Fruit fly (Drosophila melanogaster) whole organism, embryonic: ENCODE results near the gene CG31445.

Experiments
- Awh ChIP-seq: fragments of 200-800 bp; sonication (Bioruptor generic); IDR thresholded peaks from 2 replicates; pipeline ENCODE4, ENCODE4 v1.3.6; 2022; ENCODE audit warnings: missing biosample characterization, missing genetic modification characterization
- B-H1 ChIP-seq: fragments of 200-800 bp; sonication (Bioruptor generic); IDR thresholded peaks from 3 replicates; pipeline ENCODE4 v1.3.6; 2022; ENCODE audit warnings: missing biosample characterization, missing genetic modification characterization
- CG10147 ChIP-seq: fragments of 200-800 bp; sonication (Bioruptor generic); optimal IDR thresholded peaks from 2 replicates; lab custom pipeline; 2019; ENCODE audit warnings: missing biosample characterization, mild to moderate bottlenecking, missing genetic modification characterization, moderate library complexity
- CG10565 ChIP-seq: fragments of 200-800 bp; sonication (Bioruptor generic); optimal IDR thresholded peaks from 3 replicates; lab custom pipeline; 2016; ENCODE audit warnings: missing biosample characterization, mild to moderate bottlenecking, missing genetic modification characterization
- CG11723 ChIP-seq: fragments of 200-800 bp; sonication (Bioruptor generic); optimal IDR thresholded peaks from 2 replicates; lab custom pipeline; 2017; ENCODE audit warnings: missing biosample characterization, mild to moderate bottlenecking, missing genetic modification characterization
- CG12104 ChIP-seq: fragments of 200-800 bp; sonication (Bioruptor generic); optimal IDR thresholded peaks from 3 replicates; lab custom pipeline; 2016; ENCODE audit warnings: missing biosample characterization, missing genetic modification characterization
- CG12155 ChIP-seq: fragments of 200-800 bp; sonication (Bioruptor generic); optimal IDR thresholded peaks from 3 replicates; lab custom pipeline; 2016; ENCODE audit warnings: missing biosample characterization, missing genetic modification characterization
- CG13894 ChIP-seq: fragments of 200-800 bp; sonication (Bioruptor generic); optimal IDR thresholded peaks from 3 replicates; lab custom pipeline; 2018; ENCODE audit warnings: missing biosample characterization, mild to moderate bottlenecking, missing genetic modification characterization, moderate library complexity
- CG14965 ChIP-seq: fragments of 200-800 bp; sonication (Bioruptor generic); optimal IDR thresholded peaks from 2 replicates; lab custom pipeline; 2016; ENCODE audit warnings: missing biosample characterization, missing genetic modification characterization, borderline replicate concordance
- CG17361 ChIP-seq: fragments of 200-800 bp; sonication (Bioruptor generic); IDR thresholded peaks from 3 replicates; pipeline ENCODE4 v1.3.6; 2022; ENCODE audit warnings: missing biosample characterization, missing genetic modification characterization
- CG17802 ChIP-seq: fragments of 200-800 bp; sonication (Bioruptor generic); optimal IDR thresholded peaks from 2 replicates; lab custom pipeline; 2018; ENCODE audit warnings: missing biosample characterization, mild to moderate bottlenecking, missing genetic modification characterization, moderate library complexity
- CG17829 ChIP-seq: fragments of 200-800 bp; optimal IDR thresholded peaks from 2 replicates; lab custom pipeline; 2019; ENCODE audit warnings: missing biosample characterization, mild to moderate bottlenecking, missing genetic modification characterization, moderate library complexity
- CG2712 ChIP-seq: fragments of 200-800 bp; optimal IDR thresholded peaks from 3 replicates; lab custom pipeline; 2019; ENCODE audit warnings: missing biosample characterization, mild to moderate bottlenecking, missing genetic modification characterization, moderate library complexity
- CG3065 ChIP-seq: fragments of 200-800 bp; sonication (Bioruptor generic); optimal IDR thresholded peaks from 2 replicates; lab custom pipeline; 2016; ENCODE audit warnings: missing biosample characterization, missing genetic modification characterization
- CG34376 ChIP-seq: fragments of 200-800 bp; sonication (Bioruptor generic); optimal IDR thresholded peaks from 2 replicates; lab custom pipeline; 2018; ENCODE audit warnings: missing biosample characterization, mild to moderate bottlenecking, missing genetic modification characterization
- CG3995 ChIP-seq: fragments of 200-800 bp; sonication (Bioruptor generic); optimal IDR thresholded peaks from 3 replicates; lab custom pipeline; 2016; ENCODE audit warnings: missing biosample characterization, missing genetic modification characterization
- CG4424 ChIP-seq: fragments of 200-800 bp; sonication (Bioruptor generic); optimal IDR thresholded peaks from 3 replicates; lab custom pipeline; 2016; ENCODE audit warnings: missing biosample characterization, missing genetic modification characterization
- CG5245 ChIP-seq: fragments of 200-800 bp; sonication (Bioruptor generic); optimal IDR thresholded peaks from 3 replicates; lab custom pipeline; 2016; ENCODE audit warnings: missing biosample characterization, missing genetic modification characterization
- CG6254 ChIP-seq: fragments of 200-800 bp; sonication (Bioruptor generic); optimal IDR thresholded peaks from 3 replicates; lab custom pipeline; 2017; ENCODE audit warnings: mild to moderate bottlenecking, missing biosample characterization, missing genetic modification reagents, missing genetic modification characterization
- CG6272 ChIP-seq: fragments of 200-800 bp; sonication (Bioruptor generic); IDR thresholded peaks from 2 replicates; pipeline ENCODE4 v1.3.6; 2022; ENCODE audit warnings: missing biosample characterization, missing genetic modification characterization
- CG6683 ChIP-seq: fragments of 200-800 bp; sonication (Bioruptor generic); optimal IDR thresholded peaks from 2 replicates; lab custom pipeline; 2017; ENCODE audit warnings: missing biosample characterization, mild to moderate bottlenecking, missing genetic modification characterization, missing genetic modification reagents
- CG8944 ChIP-seq: fragments of 200-800 bp; sonication (Bioruptor generic); optimal IDR thresholded peaks from 3 replicates; lab custom pipeline; 2016; ENCODE audit warnings: missing biosample characterization, missing genetic modification characterization
- CG9437 ChIP-seq: fragments of 200-800 bp; sonication (Bioruptor generic); optimal IDR thresholded peaks from 2 replicates; lab custom pipeline; 2018; ENCODE audit warnings: missing biosample characterization, mild to moderate bottlenecking, missing genetic modification characterization
- CG9797 ChIP-seq: fragments of 200-800 bp; sonication (Bioruptor generic); optimal IDR thresholded peaks from 3 replicates; lab custom pipeline; 2018; ENCODE audit warnings: missing biosample characterization, mild to moderate bottlenecking, missing genetic modification characterization
- Dbx ChIP-seq: fragments of 200-800 bp; sonication (Bioruptor generic); IDR thresholded peaks from 3 replicates; pipeline ENCODE4 v1.3.6; 2022; ENCODE audit warnings: missing biosample characterization, missing genetic modification characterization
- Dip2 ChIP-seq: fragments of 200-800 bp; sonication (Bioruptor generic); IDR thresholded peaks from 2 replicates; pipeline ENCODE4 v1.3.6; 2022; ENCODE audit warnings: missing biosample characterization, missing genetic modification characterization
- Dip3 ChIP-seq: fragments of 200-800 bp; sonication (Bioruptor generic); optimal IDR thresholded peaks from 3 replicates; lab custom pipeline; 2016; ENCODE audit warnings: missing biosample characterization, missing genetic modification characterization
- Elba2 ChIP-seq: fragments of 200-800 bp; sonication (Bioruptor generic); optimal IDR thresholded peaks from 3 replicates; lab custom pipeline; 2016; ENCODE audit warnings: missing biosample characterization, missing genetic modification characterization
- Ets65A ChIP-seq: fragments of 200-800 bp; sonication (Bioruptor generic); peaks from one replicate; lab custom pipeline; 2016; ENCODE audit warnings: missing biosample characterization, missing genetic modification characterization
- Fer2 ChIP-seq: fragments of 200-800 bp; sonication (Bioruptor generic); optimal IDR thresholded peaks from 2 replicates; lab custom pipeline; 2018; ENCODE audit warnings: missing biosample characterization, mild to moderate bottlenecking, missing genetic modification characterization, moderate library complexity
- Neu2 ChIP-seq: fragments of 200-800 bp; sonication (Bioruptor generic); optimal IDR thresholded peaks from 3 replicates; lab custom pipeline; 2016; ENCODE audit warnings: missing biosample characterization, missing genetic modification characterization, borderline replicate concordance
- Tbp ChIP-seq: fragments of >200 bp; optimal IDR thresholded peaks from 2 replicates; lab custom pipeline; 2018; ENCODE audit warnings: missing biosample characterization, missing genetic modification characterization
- Usf ChIP-seq: fragments of 200-800 bp; sonication (Bioruptor generic); optimal IDR thresholded peaks from 2 replicates; lab custom pipeline; 2017; ENCODE audit warnings: missing genotype, missing biosample characterization, missing genetic modification characterization
- ato ChIP-seq: fragments of 200-800 bp; sonication (Bioruptor generic); IDR thresholded peaks from 2 replicates; pipeline ENCODE4 v1.3.6; 2022; ENCODE audit warnings: missing biosample characterization, missing genetic modification characterization; ENCODE audit not compliant: partially characterized antibody
- corto ChIP-seq: fragments of 200-800 bp; sonication (Bioruptor generic); optimal IDR thresholded peaks from 2 replicates; lab custom pipeline; 2016; ENCODE audit warnings: missing biosample characterization, mild to moderate bottlenecking, missing genetic modification characterization, moderate library complexity
- dm ChIP-seq: fragments of 200-800 bp; sonication (Bioruptor generic); optimal IDR thresholded peaks from 3 replicates; lab custom pipeline; 2016; ENCODE audit warnings: missing biosample characterization, missing genetic modification characterization
- gro ChIP-seq: fragments of 200-800 bp; sonication (Bioruptor generic); optimal IDR thresholded peaks from 2 replicates; lab custom pipeline; 2016; ENCODE audit warnings: missing biosample characterization, missing genetic modification characterization
- hth ChIP-seq: fragments of >200 bp; optimal IDR thresholded peaks from 2 replicates; lab custom pipeline; 2017; ENCODE audit warnings: inconsistent platforms
- jing ChIP-seq: fragments of 200-800 bp; sonication (Bioruptor generic); optimal IDR thresholded peaks from 2 replicates; lab custom pipeline; 2018; ENCODE audit warnings: missing biosample characterization, mild to moderate bottlenecking, missing genetic modification characterization
- kah ChIP-seq: fragments of 200-800 bp; sonication (Bioruptor generic); optimal IDR thresholded peaks from 2 replicates; lab custom pipeline; 2018; ENCODE audit warnings: missing biosample characterization, mild to moderate bottlenecking, missing genetic modification characterization
- kay ChIP-seq: fragments of 200-800 bp; sonication (Bioruptor generic); optimal IDR thresholded peaks from 2 replicates; lab custom pipeline; 2016; ENCODE audit warnings: missing biosample characterization, missing genetic modification characterization
- lmd ChIP-seq: fragments of 200-800 bp; sonication (Bioruptor generic); IDR thresholded peaks from 2 replicates; pipeline ENCODE4 v1.3.6; 2022; ENCODE audit warnings: missing biosample characterization, missing genetic modification characterization
- nau ChIP-seq: fragments of 200-800 bp; sonication (Bioruptor generic); optimal IDR thresholded peaks from 3 replicates; lab custom pipeline; 2017; ENCODE audit warnings: missing biosample characterization, mild to moderate bottlenecking, missing genetic modification characterization, missing genetic modification reagents
- odd ChIP-seq: fragments of 200-800 bp; sonication (Bioruptor generic); optimal IDR thresholded peaks from 2 replicates; lab custom pipeline; 2017; ENCODE audit warnings: missing biosample characterization, mild to moderate bottlenecking, missing genetic modification characterization
- phol ChIP-seq: fragments of 200-800 bp; sonication (Bioruptor generic); optimal IDR thresholded peaks from 3 replicates; lab custom pipeline; 2018; ENCODE audit warnings: missing biosample characterization, mild to moderate bottlenecking, missing genetic modification characterization, moderate library complexity
- pnt ChIP-seq: fragments of 200-800 bp; sonication (Bioruptor generic); optimal IDR thresholded peaks from 3 replicates; lab custom pipeline; 2016; ENCODE audit warnings: missing biosample characterization, missing genetic modification characterization
- prd ChIP-seq, 3 experiments: fragments of >200 bp in 2 of 3; fragments of 200-800 bp in 1 of 3; sonication (Bioruptor generic) in 1 of 3; optimal IDR thresholded peaks in 2 of 3; IDR thresholded peaks in 1 of 3; 2 replicates in 2 of 3; 3 replicates in 1 of 3; pipeline versions ENCODE4 v1.3.6 to Lab custom; 2017 to 2022; ENCODE audit warnings: missing biosample characterization in 1 of 3, missing genetic modification characterization in 1 of 3
- pzg ChIP-seq: fragments of 200-800 bp; sonication (Bioruptor generic); optimal IDR thresholded peaks from 3 replicates; lab custom pipeline; 2018; ENCODE audit warnings: missing biosample characterization, mild to moderate bottlenecking, missing genetic modification characterization, moderate library complexity
- rib ChIP-seq: fragments of 200-800 bp; sonication (Bioruptor generic); IDR thresholded peaks from 2 replicates; pipeline ENCODE4 v1.3.6; 2022; ENCODE audit warnings: missing biosample characterization, missing genetic modification characterization
- ssp ChIP-seq: fragments of 200-800 bp; sonication (Bioruptor generic); IDR thresholded peaks from 2 replicates; pipeline ENCODE4 v1.3.6; 2022; ENCODE audit warnings: missing biosample characterization, missing genetic modification characterization
- vnd ChIP-seq: fragments of 200-800 bp; sonication (Bioruptor generic); IDR thresholded peaks from 3 replicates; pipeline ENCODE4 v1.3.6; 2022; ENCODE audit warnings: missing biosample characterization, missing genetic modification characterization; ENCODE audit not compliant: partially characterized antibody

Gene CG31445

dm6 chr3R:29274590-29274989 lies 30.0 kb upstream of the CG31445 start (continued):
- TF ChIP-seq CG6683 (GFP tag; lab: Kevin White, UChicago), result no peak
- peak; percentile 54 for TF ChIP-seq CG5245
- no peak for TF ChIP-seq Elba2
- TF ChIP-seq CG11723 (GFP tag; lab: Kevin White, UChicago), result peak; percentile 41
- TF ChIP-seq gro (GFP tag; lab: Kevin White, UChicago), result no peak
- TF ChIP-seq ssp, result peak; percentile 36; the same call in 1 of the 2 replicates
- no peak for TF ChIP-seq pzg (GFP tag; lab: Kevin White, UChicago)
- peak; percentile 44 for TF ChIP-seq CG12104 (GFP tag; lab: Kevin White, UChicago)
- peak; percentile 44 for TF ChIP-seq CG9437 (GFP tag; lab: Kevin White, UChicago)
- no peak for TF ChIP-seq Fer2 (tag; lab: Kevin White, UChicago)
- no peak for TF ChIP-seq pnt (GFP tag; lab: Kevin White, UChicago)
- TF ChIP-seq vnd (GFP tag; lab: Robert Waterston, UW), result no peak
- peak; percentile 78 for TF ChIP-seq phol
- TF ChIP-seq jing (GFP tag; lab: Kevin White, UChicago), result peak; percentile 45
- TF ChIP-seq hth, result no peak
- TF ChIP-seq lmd (GFP tag; lab: Robert Waterston, UW), result peak; percentile 69
- no peak for TF ChIP-seq CG10147 (GFP tag; lab: Kevin White, UChicago)
- TF ChIP-seq CG17802, result peak; percentile 28
- 0 out of 3 replicates have a peak, but pooled peaks have one; percentile 31 for TF ChIP-seq B-H1 (GFP tag; lab: Robert Waterston, UW)
- peak; percentile 88 for TF ChIP-seq CG17829
- TF ChIP-seq nau, result peak; percentile 17
- peak; percentile 73 for TF ChIP-seq CG6254
- TF ChIP-seq CG9797 (GFP tag; lab: Kevin White, UChicago), result no peak
- peak; percentile 43 for TF ChIP-seq CG12155 (GFP tag; lab: Kevin White, UChicago)
- TF ChIP-seq CG6272 (GFP tag; lab: Robert Waterston, UW), result no peak; the same call in 1 of the 2 replicates
- TF ChIP-seq kah (GFP tag; lab: Kevin White, UChicago), result peak; percentile 6
- TF ChIP-seq CG4424, result peak; percentile 49
- TF ChIP-seq CG8944, result peak; percentile 23
- TF ChIP-seq Usf (GFP tag; lab: Kevin White, UChicago), result peak; percentile 6
- TF ChIP-seq CG14965 (GFP tag; lab: Kevin White, UChicago), result no peak
- TF ChIP-seq CG3995 (GFP tag; lab: Kevin White, UChicago), result no peak
- no peak for TF ChIP-seq rib (GFP tag; lab: Robert Waterston, UW)
- TF ChIP-seq Dbx, result no peak
- TF ChIP-seq Neu2, result no peak
- no peak for TF ChIP-seq corto (GFP tag; lab: Kevin White, UChicago)
- TF ChIP-seq CG3065, result peak; percentile 20
- no peak for TF ChIP-seq CG34376
- TF ChIP-seq odd (GFP tag; lab: Kevin White, UChicago), result peak; percentile 48
- TF ChIP-seq CG13894 (tag; lab: Kevin White, UChicago), result no peak
- no peak for TF ChIP-seq Dip3 (GFP tag; lab: Kevin White, UChicago)
- TF ChIP-seq Tbp (GFP tag; lab: Kevin White, UChicago), result no peak
- no peak for TF ChIP-seq kay (GFP tag; lab: Kevin White, UChicago)
- peak; percentile 85 for TF ChIP-seq CG17361 (GFP tag; lab: Robert Waterston, UW)
- TF ChIP-seq Dip2 (GFP tag; lab: Robert Waterston, UW), result no peak
- TF ChIP-seq Ets65A (GFP tag; lab: Kevin White, UChicago), result no peak
- TF ChIP-seq ato, result no peak
- no peak for TF ChIP-seq Awh (GFP tag; lab: Robert Waterston, UW)
- TF ChIP-seq dm, result no peak
- TF ChIP-seq CG2712, result peak; percentile 83
- no peak for TF ChIP-seq CG10565 (GFP tag; lab: Kevin White, UChicago)
- TF ChIP-seq prd (optimal IDR thresholded peaks at IDR 0.05; lab: Kevin White, UChicago), result no peak
- TF ChIP-seq prd (GFP tag; IDR thresholded peaks at IDR 0.05; lab: Robert Waterston, UW), result peak; percentile 74
